Worm (Caenorhabditis elegans): Measurements from ENCODE around the gene T12A7.10.
A peak's percentile ranks its signal among the peaks of the same experiment; 100 is the strongest.

Gene T12A7.10

DNA sequence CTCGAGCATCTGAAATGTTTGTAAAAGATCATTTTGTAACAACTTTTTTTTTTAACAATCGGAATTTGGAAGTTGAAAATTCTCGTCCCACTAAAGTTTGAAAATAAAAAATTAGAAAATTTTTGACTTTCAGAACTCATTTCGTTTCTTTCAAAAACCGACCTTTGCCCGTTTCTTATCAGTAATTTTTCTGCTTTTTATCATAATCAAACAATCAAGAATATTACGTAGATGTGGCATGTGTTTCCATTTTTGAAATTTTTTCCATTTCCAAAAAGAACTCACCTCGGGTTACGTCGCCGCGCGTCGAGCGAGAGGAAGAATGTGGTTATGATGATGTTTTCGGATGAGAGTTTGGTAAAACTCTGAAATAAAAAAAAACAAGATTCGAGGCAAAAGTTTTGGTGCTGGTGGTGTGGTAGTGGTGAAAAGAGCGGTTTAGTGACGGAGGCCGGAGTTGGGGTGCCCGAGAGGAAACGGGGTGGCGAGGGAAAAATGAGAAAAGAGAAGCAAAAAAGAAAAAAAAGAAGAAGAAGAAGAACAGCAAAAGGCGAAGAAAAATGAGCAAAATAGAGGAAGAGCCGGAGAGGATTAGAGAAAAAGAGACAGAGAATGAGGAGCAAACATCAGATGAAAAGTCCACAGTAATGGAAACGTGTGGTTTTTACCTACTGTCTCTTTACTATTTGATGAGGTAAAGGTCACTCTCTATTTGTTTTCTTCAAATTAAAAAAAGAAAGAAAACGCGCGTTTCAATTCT lies 6.0 kb upstream of the T12A7.10 start, which contains the start of gene T12A7.2 (continued):
- TF ChIP-seq Y67H2A.10 (GFP tag; conservative IDR thresholded peaks at IDR 0.05) (no peak), madf-10 (tag; optimal IDR thresholded peaks at IDR 0.05) (no peak), ztf-6 (GFP tag; IDR thresholded peaks at IDR 0.05) (no peak), B0035.1 (tag; optimal IDR thresholded peaks at IDR 0.05) (no peak), nfya-1 (tag; optimal IDR thresholded peaks at IDR 0.05; ENCODE audit: borderline replicate concordance, insufficient read depth) (no peak), egl-44 (GFP tag; IDR thresholded peaks at IDR 0.05) (no peak), nhr-179 (tag; optimal IDR thresholded peaks at IDR 0.05) (no peak), zfh-2 (GFP tag; conservative IDR thresholded peaks at IDR 0.05) (no peak), xnd-1 (tag; optimal IDR thresholded peaks at IDR 0.05) (no peak), nhr-80 (tag; optimal IDR thresholded peaks at IDR 0.05) (peak; percentile 28), ztf-3 (GFP tag; optimal IDR thresholded peaks at IDR 0.05) (no peak)

DNA sequence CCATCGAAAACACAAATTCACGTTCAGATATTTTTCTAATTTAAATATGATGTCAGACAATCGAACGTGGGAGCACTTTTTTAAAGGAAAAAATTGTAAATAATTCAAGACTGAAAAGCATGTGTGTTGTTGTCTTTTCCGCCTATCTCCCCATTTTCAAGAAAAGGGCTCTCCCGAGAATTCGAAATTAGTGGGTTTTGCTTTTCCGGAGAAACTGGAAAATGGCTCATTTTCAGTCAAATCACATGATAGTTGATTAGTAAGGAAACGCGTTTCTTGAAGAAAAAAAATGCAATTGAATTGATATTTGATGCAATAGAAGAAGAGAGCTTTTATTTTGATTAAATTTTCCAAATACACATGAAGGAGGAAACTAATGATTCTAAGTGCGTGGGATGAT lies 4.9 kb upstream of the T12A7.10 start:
- TF ChIP-seq ztf-22 (GFP tag; optimal IDR thresholded peaks at IDR 0.05) (no peak), gei-17 (GFP tag; optimal IDR thresholded peaks at IDR 0.05) (no peak), lin-35 (GFP tag; optimal IDR thresholded peaks at IDR 0.05) (no peak), lsl-1 (GFP tag; optimal IDR thresholded peaks at IDR 0.05) (no peak), ceh-58 (GFP tag; IDR thresholded peaks at IDR 0.05) (no peak), ama-1 (optimal IDR thresholded peaks at IDR 0.05) (no peak), ama-1 (GFP tag; optimal IDR thresholded peaks at IDR 0.05) (no peak), F37B4.10 (GFP tag; IDR thresholded peaks at IDR 0.05) (no peak), Y53G8AR.9 (GFP tag; conservative IDR thresholded peaks at IDR 0.05) (no peak), repo-1 (tag; optimal IDR thresholded peaks at IDR 0.05) (no peak), K12H6.12 (tag; optimal IDR thresholded peaks at IDR 0.05) (no peak), bed-1 (GFP tag; IDR thresholded peaks at IDR 0.05) (no peak), hsf-1 (GFP tag; IDR thresholded peaks at IDR 0.05) (no peak), B0336.3 (GFP tag; IDR thresholded peaks at IDR 0.05) (no peak), snpc-1.1 (tag; optimal IDR thresholded peaks at IDR 0.05; ENCODE audit: insufficient read depth) (no peak), die-1 (tag; optimal IDR thresholded peaks at IDR 0.05) (no peak), F49E8.2 (tag; optimal IDR thresholded peaks at IDR 0.05; ENCODE audit: insufficient read depth) (no peak), zfh-2 (GFP tag; conservative IDR thresholded peaks at IDR 0.05) (no peak), chd-7 (tag; optimal IDR thresholded peaks at IDR 0.05) (no peak), madf-3 (GFP tag; IDR thresholded peaks at IDR 0.05) (no peak)

DNA sequence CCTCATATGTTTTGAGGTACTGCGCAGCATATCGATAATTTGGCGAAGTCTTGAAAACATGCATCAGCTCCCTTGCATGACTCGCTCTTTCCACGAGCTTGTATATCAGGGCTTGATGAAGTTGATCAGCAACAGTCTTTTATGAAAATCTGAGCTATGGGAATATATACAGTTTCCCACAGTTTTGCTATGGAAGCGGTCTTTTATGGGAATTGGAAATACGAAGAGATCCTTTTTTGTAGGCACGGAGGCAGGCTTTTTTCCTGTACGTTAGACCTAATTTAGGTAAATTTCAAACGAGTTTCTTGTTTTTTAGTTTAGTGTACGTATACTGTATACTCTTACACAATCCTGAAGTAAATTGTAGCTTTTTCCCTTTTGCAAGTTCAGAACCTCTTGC lies 1.0 kb upstream of the T12A7.10 start, which contains the start of gene T12A7.9:
T12A7.9 (minus strand) TSS at position 101 of the 400 bp plus-strand sequence.
- TF ChIP-seq D2030.7 (GFP tag; IDR thresholded peaks at IDR 0.05) (no peak), Y56A3A.18 (GFP tag; IDR thresholded peaks at IDR 0.05) (0 out of 2 replicates have a peak, but pooled peaks have one; percentile 22), cebp-1 (GFP tag; IDR thresholded peaks at IDR 0.05) (no peak), cebp-1 (tag; optimal IDR thresholded peaks at IDR 0.05) (peak; percentile 33)

DNA sequence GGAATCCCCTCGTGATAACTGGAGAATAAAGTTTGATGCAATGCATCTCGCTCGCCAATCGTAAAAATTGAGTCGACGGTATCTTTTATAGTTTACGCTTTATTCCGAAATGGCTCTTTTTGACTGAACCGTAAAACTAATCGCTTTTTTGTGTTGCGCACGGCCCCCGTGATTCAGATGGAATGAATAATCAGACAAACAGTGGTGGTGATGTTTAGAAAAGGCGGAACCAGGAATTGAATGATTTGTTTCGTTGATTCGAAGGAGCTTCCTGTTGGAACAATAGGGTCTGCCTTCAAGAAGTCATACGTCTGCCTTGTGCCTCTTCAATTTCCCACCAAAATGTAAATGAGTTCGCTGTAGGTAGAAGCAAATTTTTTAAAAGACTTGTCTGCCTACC lies 575 bp downstream of the T12A7.10 start, which contains the start of gene scl-18:
scl-18 (minus strand) TSS at position 101 of the 400 bp plus-strand sequence.
- no peak for TF ChIP-seq T07F8.4 (tag; optimal IDR thresholded peaks at IDR 0.05)
- no peak for TF ChIP-seq D2030.7 (GFP tag; IDR thresholded peaks at IDR 0.05)
- no peak for TF ChIP-seq snpc-3.4 (tag; optimal IDR thresholded peaks at IDR 0.05)
- no peak for TF ChIP-seq C06A6.2 (GFP tag; conservative IDR thresholded peaks at IDR 0.05)
- no peak for TF ChIP-seq ztf-26 (tag; optimal IDR thresholded peaks at IDR 0.05)
- no peak for TF ChIP-seq mes-4 (tag; optimal IDR thresholded peaks at IDR 0.05)
- TF ChIP-seq him-1 (tag; optimal IDR thresholded peaks at IDR 0.05): no peak
- TF ChIP-seq nhr-120 (GFP tag; IDR thresholded peaks at IDR 0.05): no peak
- TF ChIP-seq madf-3 (GFP tag; IDR thresholded peaks at IDR 0.05): no peak
- no peak for TF ChIP-seq cebp-2 (GFP tag; IDR thresholded peaks at IDR 0.05)
- TF ChIP-seq ztf-3 (GFP tag; optimal IDR thresholded peaks at IDR 0.05): no peak
- no peak for TF ChIP-seq F37B4.10 (GFP tag; IDR thresholded peaks at IDR 0.05)
- no peak for TF ChIP-seq rpc-1 (optimal IDR thresholded peaks at IDR 0.05)
- no peak for TF ChIP-seq rpc-1 (tag; optimal IDR thresholded peaks at IDR 0.05)
- no peak for TF ChIP-seq snpc-4 (GFP tag; optimal IDR thresholded peaks at IDR 0.05)
- TF ChIP-seq snpc-4 (tag; optimal IDR thresholded peaks at IDR 0.05): no peak
